Worm (Caenorhabditis elegans) whole organism, mixed stage, embryonic: ENCODE data around the gene F26C11.4.

Source experiments
- elt-3 ChIP-seq: fragments of 150-350 bp; optimal IDR thresholded peaks from 2 replicates; lab custom pipeline; 2014; ENCODE audit warnings: missing biosample characterization, missing genetic modification characterization
- lin-13 ChIP-seq: fragments of 150-350 bp; optimal IDR thresholded peaks from 2 replicates; lab custom pipeline; 2014; ENCODE audit warnings: missing biosample characterization, missing genetic modification characterization
- lin-32 ChIP-seq: fragments of 200-800 bp; sonication (Bioruptor generic); optimal IDR thresholded peaks from 2 replicates; lab custom pipeline; 2018; ENCODE audit warnings: mild to moderate bottlenecking, missing genetic modification characterization, missing compliant biosample characterization
- mab-5 ChIP-seq: fragments of 150-350 bp; optimal IDR thresholded peaks from 2 replicates; lab custom pipeline; 2014; ENCODE audit warnings: missing biosample characterization, missing genetic modification characterization
- nhr-12 ChIP-seq: fragments of 150-350 bp; optimal IDR thresholded peaks from 2 replicates; lab custom pipeline; 2014; ENCODE audit warnings: missing biosample characterization, missing genetic modification characterization
- nhr-237 ChIP-seq: fragments of 150-350 bp; optimal IDR thresholded peaks from 2 replicates; lab custom pipeline; 2014; ENCODE audit warnings: missing biosample characterization, missing genetic modification characterization
- nhr-28 ChIP-seq: fragments of 150-350 bp; optimal IDR thresholded peaks from 2 replicates; lab custom pipeline; 2014; ENCODE audit warnings: missing biosample characterization, missing genetic modification characterization
- snpc-4 ChIP-seq: fragments of 150-350 bp; optimal IDR thresholded peaks from 2 replicates; lab custom pipeline; 2014; ENCODE audit warnings: missing biosample characterization, missing genetic modification characterization
- sptf-1 ChIP-seq: sonication (generic microtip); optimal IDR thresholded peaks from 2 replicates; lab custom pipeline; 2017; ENCODE audit warnings: mild to moderate bottlenecking, missing genetic modification characterization, moderate library complexity, missing compliant biosample characterization
- unc-39 ChIP-seq: fragments of 150-350 bp; optimal IDR thresholded peaks from 2 replicates; lab custom pipeline; 2014; ENCODE audit warnings: missing biosample characterization, missing genetic modification characterization
- unc-62 ChIP-seq: fragments of 150-350 bp; optimal IDR thresholded peaks from 2 replicates; lab custom pipeline; 2014; ENCODE audit warnings: missing biosample characterization, missing genetic modification reagents, missing genetic modification characterization
- ztf-11 ChIP-seq: fragments of 150-350 bp; optimal IDR thresholded peaks from 2 replicates; lab custom pipeline; 2014; ENCODE audit warnings: missing biosample characterization, missing genetic modification characterization

ce11 chrII:9886216-9886615 lies 29.9 kb downstream of the F26C11.4 start, which contains the start of gene algn-8:
- TF ChIP-seq nhr-28 (tag; lab: Kevin White, UChicago) (no peak), mab-5 (tag; lab: Kevin White, UChicago) (no peak), nhr-237 (no peak), sptf-1 (tag; lab: Kevin White, UChicago) (no peak), elt-3 (tag; lab: Kevin White, UChicago) (no peak), lin-32 (GFP tag; lab: Kevin White, UChicago) (no peak), ztf-11 (no peak), nhr-12 (tag; lab: Kevin White, UChicago) (no peak), unc-62 (GFP tag; lab: Kevin White, UChicago) (no peak), lin-13 (tag; lab: Kevin White, UChicago) (no peak), snpc-4 (tag; lab: Kevin White, UChicago) (no peak), unc-39 (tag; lab: Kevin White, UChicago) (no peak)
